Fruit fly (Drosophila melanogaster) whole organism, larva: ENCODE measurements around the gene Syx5.

Source experiments
- noc ChIP-seq: fragments of 200-800 bp; sonication (Bioruptor generic); optimal IDR thresholded peaks from 3 replicates; lab custom pipeline; 2019; ENCODE audit warnings: missing biosample characterization, mild to moderate bottlenecking, missing genetic modification characterization, moderate library complexity

Gene Syx5

dm6 chr2L:16307026-16307703 is at the start of gene Syx5, which contains the start of gene CG5861:
Gene Syx5, plus strand, starts transcription at chr2L:16307346.
Gene CG5861, minus strand, starts transcription at chr2L:16307298.
- peak; percentile 74 for TF ChIP-seq noc (tag; lab: Kevin White, UChicago)

dm6 chr2L:16261576-16262217 is 45.4 kb upstream of the Syx5 start, which contains the start of the genes twe and CG4935:
Gene twe, minus strand, starts transcription at chr2L:16261877.
Gene CG4935, plus strand, starts transcription at chr2L:16262141.
- no peak for TF ChIP-seq noc (tag; lab: Kevin White, UChicago)

- no peak for TF ChIP-seq noc (tag; lab: Kevin White, UChicago)
Observed at dm6 chr2L:16263723-16264122, 43.4 kb upstream of the Syx5 start.

dm6 chr2L:16267159-16268065 is 39.7 kb upstream of the Syx5 start:
- TF ChIP-seq noc (tag; lab: Kevin White, UChicago), result no peak

- TF ChIP-seq noc (tag; lab: Kevin White, UChicago), result no peak
Observed at dm6 chr2L:16268107-16268539, 39.0 kb upstream of the Syx5 start.

dm6 chr2L:16268869-16269231 is 38.3 kb upstream of the Syx5 start:
- no peak for TF ChIP-seq noc (tag; lab: Kevin White, UChicago)

dm6 chr2L:16269232-16270134 is 37.7 kb upstream of the Syx5 start:
- TF ChIP-seq noc (tag; lab: Kevin White, UChicago), result peak; percentile 73

dm6 chr2L:16270667-16271485 is 36.3 kb upstream of the Syx5 start:
- TF ChIP-seq noc (tag; lab: Kevin White, UChicago), result peak; percentile 92

- TF ChIP-seq noc (tag; lab: Kevin White, UChicago), result no peak
Observed at dm6 chr2L:16271486-16271806, 35.7 kb upstream of the Syx5 start.

dm6 chr2L:16272730-16273129 is 34.4 kb upstream of the Syx5 start:
- no peak for TF ChIP-seq noc (tag; lab: Kevin White, UChicago)

dm6 chr2L:16273439-16273838 is 33.7 kb upstream of the Syx5 start:
- TF ChIP-seq noc (tag; lab: Kevin White, UChicago), result no peak

dm6 chr2L:16274100-16274499 is 33.0 kb upstream of the Syx5 start:
- TF ChIP-seq noc (tag; lab: Kevin White, UChicago), result no peak

dm6 chr2L:16275177-16275808 is 31.9 kb upstream of the Syx5 start:
- no peak for TF ChIP-seq noc (tag; lab: Kevin White, UChicago)

- TF ChIP-seq noc (tag; lab: Kevin White, UChicago), result no peak
Observed at dm6 chr2L:16275809-16276178, 31.4 kb upstream of the Syx5 start.
